Worm (Caenorhabditis elegans): ENCODE results near the gene ZK666.8.

ZK666.8 gene

ce11 chrII:10504729-10505128 lies 11.8 kb upstream of the ZK666.8 start:
- TF ChIP-seq hmg-1.2 (GFP tag; IDR thresholded peaks at IDR 0.05) (peak; percentile 17; the same call in 1 of the 2 replicates), nfyb-1 (GFP tag; IDR thresholded peaks at IDR 0.05) (no peak)

ce11 chrII:10502491-10503063 lies 9.6 kb upstream of the ZK666.8 start, which contains the start of gene myrf-1:
TSS of gene myrf-1 (minus strand) at chrII:10502541.
- TF ChIP-seq lin-54 (GFP tag; optimal IDR thresholded peaks at IDR 0.05): peak; percentile 50
- TF ChIP-seq dpl-1 (GFP tag; optimal IDR thresholded peaks at IDR 0.05): no peak
- TF ChIP-seq attf-5 (GFP tag; optimal IDR thresholded peaks at IDR 0.05): peak; percentile 87
- peak; percentile 44 for TF ChIP-seq atf-7 (tag; optimal IDR thresholded peaks at IDR 0.05)
- TF ChIP-seq somi-1 (GFP tag; optimal IDR thresholded peaks at IDR 0.05): peak; percentile 75
- TF ChIP-seq B0035.1 (tag; optimal IDR thresholded peaks at IDR 0.05): no peak
- TF ChIP-seq bed-1 (GFP tag; IDR thresholded peaks at IDR 0.05): no peak
- peak; percentile 91 for TF ChIP-seq nhr-80 (tag; optimal IDR thresholded peaks at IDR 0.05)
- peak; percentile 5 for TF ChIP-seq F57A8.1 (GFP tag; optimal IDR thresholded peaks at IDR 0.05)
- 0 out of 2 replicates have a peak, but pooled peaks have one; percentile 47 for TF ChIP-seq rcor-1 (GFP tag; IDR thresholded peaks at IDR 0.05)
- no peak for TF ChIP-seq ceh-58 (GFP tag; IDR thresholded peaks at IDR 0.05)
- peak; percentile 12 for TF ChIP-seq gei-17 (GFP tag; optimal IDR thresholded peaks at IDR 0.05)
- no peak for TF ChIP-seq T07F8.4 (tag; optimal IDR thresholded peaks at IDR 0.05)
- no peak for TF ChIP-seq efl-1 (GFP tag; optimal IDR thresholded peaks at IDR 0.05)
- TF ChIP-seq ceh-27 (GFP tag; optimal IDR thresholded peaks at IDR 0.05): peak; percentile 74
- TF ChIP-seq ceh-91 (GFP tag; IDR thresholded peaks at IDR 0.05): no peak
- no peak for TF ChIP-seq snpc-3.4 (tag; optimal IDR thresholded peaks at IDR 0.05)
- no peak for TF ChIP-seq rpc-1 (optimal IDR thresholded peaks at IDR 0.05)
- no peak for TF ChIP-seq rpc-1 (tag; optimal IDR thresholded peaks at IDR 0.05)
- no peak for TF ChIP-seq hlh-26 (GFP tag; conservative IDR thresholded peaks at IDR 0.05)
- TF ChIP-seq K11D2.4 (GFP tag; IDR thresholded peaks at IDR 0.05): peak; percentile 65; the same call in 1 of the 2 replicates
- no peak for TF ChIP-seq pha-4 (tag; optimal IDR thresholded peaks at IDR 0.05)
- peak; percentile 79 for TF ChIP-seq chd-7 (tag; optimal IDR thresholded peaks at IDR 0.05)
- peak; percentile 33 for TF ChIP-seq ztf-26 (tag; optimal IDR thresholded peaks at IDR 0.05)
- peak; percentile 71 for TF ChIP-seq sptf-2 (GFP tag; optimal IDR thresholded peaks at IDR 0.05)
- peak; percentile 97 for TF ChIP-seq egrh-3 (GFP tag; IDR thresholded peaks at IDR 0.05)
- TF ChIP-seq ceh-40 (GFP tag; IDR thresholded peaks at IDR 0.05): no peak
- peak; percentile 12; the same call in 1 of the 2 replicates for TF ChIP-seq madf-6 (GFP tag; IDR thresholded peaks at IDR 0.05)
- no peak for TF ChIP-seq tbp1 (GFP tag; optimal IDR thresholded peaks at IDR 0.05)
- peak; percentile 18 for TF ChIP-seq nhr-90 (tag; optimal IDR thresholded peaks at IDR 0.05)
- TF ChIP-seq F55B11.4 (tag; optimal IDR thresholded peaks at IDR 0.05; ENCODE audit: borderline replicate concordance, insufficient read depth): no peak
- TF ChIP-seq F22D6.2 (tag; optimal IDR thresholded peaks at IDR 0.05): no peak
- TF ChIP-seq madf-8 (GFP tag; conservative IDR thresholded peaks at IDR 0.05): no peak
- TF ChIP-seq lsy-27 (tag; optimal IDR thresholded peaks at IDR 0.05; ENCODE audit: borderline replicate concordance, insufficient read depth): no peak
- TF ChIP-seq ztf-25 (GFP tag; IDR thresholded peaks at IDR 0.05): no peak
- peak; percentile 57 for TF ChIP-seq ztf-18 (tag; optimal IDR thresholded peaks at IDR 0.05)
- peak; percentile 57 to 65 for TF ChIP-seq let-607 (tag; optimal IDR thresholded peaks at IDR 0.05)
- TF ChIP-seq repo-1 (tag; optimal IDR thresholded peaks at IDR 0.05): peak; percentile 47
- 0 out of 2 replicates have a peak, but pooled peaks have one; percentile 9 for TF ChIP-seq bed-2 (GFP tag; IDR thresholded peaks at IDR 0.05)
- TF ChIP-seq akir-1 (GFP tag; optimal IDR thresholded peaks at IDR 0.05): peak; percentile 21
- no peak for TF ChIP-seq ztf-3 (GFP tag; optimal IDR thresholded peaks at IDR 0.05)
- TF ChIP-seq hmg-20 (GFP tag; IDR thresholded peaks at IDR 0.05): peak; percentile 40
- no peak for TF ChIP-seq fkh-3 (tag; optimal IDR thresholded peaks at IDR 0.05)
- TF ChIP-seq nfyb-1 (GFP tag; IDR thresholded peaks at IDR 0.05): peak; percentile 75; the same call in 1 of the 2 replicates
- TF ChIP-seq nfya-1 (tag; optimal IDR thresholded peaks at IDR 0.05; ENCODE audit: borderline replicate concordance, insufficient read depth): no peak
